Fruit fly (Drosophila melanogaster): Measurements from ENCODE around the gene Rbp6.

DNA sequence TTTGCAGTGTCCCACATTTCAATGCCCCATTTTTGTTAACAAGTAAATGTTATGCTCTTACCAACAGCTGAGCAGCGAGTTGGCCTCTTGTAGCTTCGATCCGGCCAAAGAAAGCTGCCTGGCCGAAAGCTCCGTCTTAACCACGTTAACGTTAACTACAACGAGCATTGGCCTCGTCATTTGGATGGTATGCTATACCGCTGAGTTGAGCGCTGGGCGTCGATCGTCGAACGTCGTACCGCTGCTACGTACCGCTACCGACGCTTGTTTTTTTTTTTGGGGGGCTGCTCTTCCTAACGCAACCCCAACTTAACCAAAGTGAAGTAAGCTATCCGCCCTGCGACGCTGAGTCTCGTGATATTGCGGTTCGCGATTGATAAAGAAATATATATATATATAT, 188.7 kb downstream of the Rbp6 start, which contains the start of gene rogdi:
- TF ChIP-seq ttk (optimal IDR thresholded peaks at IDR 0.05) (no peak), psq (optimal IDR thresholded peaks at IDR 0.05) (no peak), h (optimal IDR thresholded peaks at IDR 0.05) (no peak), Sin3A (optimal IDR thresholded peaks at IDR 0.05) (no peak), insv (optimal IDR thresholded peaks at IDR 0.05) (no peak)
